Worm (Caenorhabditis elegans): Measurements from ENCODE around the gene ttr-51.

- TF ChIP-seq lin-11 (tag; optimal IDR thresholded peaks at IDR 0.05) (no peak), egl-27 (tag; optimal IDR thresholded peaks at IDR 0.05) (no peak), mdl-1 (tag; optimal IDR thresholded peaks at IDR 0.05) (no peak), nhr-77 (tag; optimal IDR thresholded peaks at IDR 0.05) (no peak), aly-2 (tag; optimal IDR thresholded peaks at IDR 0.05) (no peak), nhr-11 (tag; optimal IDR thresholded peaks at IDR 0.05) (no peak), nhr-129 (tag; optimal IDR thresholded peaks at IDR 0.05) (no peak), nhr-10 (tag; optimal IDR thresholded peaks at IDR 0.05) (no peak), lsy-2 (tag; optimal IDR thresholded peaks at IDR 0.05) (no peak), nhr-23 (tag; optimal IDR thresholded peaks at IDR 0.05) (no peak), lin-13 (GFP tag; optimal IDR thresholded peaks at IDR 0.05) (no peak), blmp-1 (tag; optimal IDR thresholded peaks at IDR 0.05; ENCODE audit: insufficient read depth) (no peak), nhr-6 (tag; optimal IDR thresholded peaks at IDR 0.05) (no peak)
These were observed 3.8 kb upstream of the ttr-51 start, which contains the start of gene bus-12 for ce11 chrIV:13255886-13256285.

All from whole organism, L2 larva.